Fruit fly (Drosophila melanogaster) whole organism, embryonic: ENCODE results near the gene CG12992.

Experiments used
- Adf1 ChIP-seq: fragments of 200-800 bp; sonication (Bioruptor generic); IDR thresholded peaks from 2 replicates; pipeline ENCODE4 v1.3.6; 2022; ENCODE audit warnings: missing biosample characterization, missing genetic modification characterization
- Atf-2 ChIP-seq: fragments of 200-800 bp; sonication (Bioruptor generic); optimal IDR thresholded peaks from 2 replicates; lab custom pipeline; 2016; ENCODE audit warnings: missing biosample characterization, missing genetic modification characterization
- Atf3 ChIP-seq: fragments of 200-800 bp; sonication (Bioruptor generic); optimal IDR thresholded peaks from 3 replicates; lab custom pipeline; 2016; ENCODE audit warnings: missing biosample characterization, missing genetic modification characterization
- Blimp-1 ChIP-seq: fragments of 200-800 bp; sonication (Bioruptor generic); optimal IDR thresholded peaks from 3 replicates; lab custom pipeline; 2018; ENCODE audit warnings: missing biosample characterization, missing genetic modification characterization, mild to moderate bottlenecking, moderate library complexity, missing genetic modification reagents
- Bteb2 ChIP-seq: fragments of 200-800 bp; sonication (Bioruptor generic); optimal IDR thresholded peaks from 2 replicates; lab custom pipeline; 2016; ENCODE audit warnings: missing biosample characterization, missing genetic modification characterization
- CG10959 ChIP-seq: fragments of 200-800 bp; sonication (Bioruptor generic); IDR thresholded peaks from 2 replicates; pipeline ENCODE4 v1.3.6; 2022; ENCODE audit warnings: missing biosample characterization, missing genetic modification characterization
- CG11696 ChIP-seq: fragments of 200-800 bp; sonication (Bioruptor generic); IDR thresholded peaks from 2 replicates; pipeline ENCODE4 v1.3.6; 2022; ENCODE audit warnings: missing biosample characterization, missing genetic modification characterization
- CG14014 ChIP-seq: fragments of 200-800 bp; sonication (Bioruptor generic); IDR thresholded peaks from 2 replicates; pipeline ENCODE4 v1.3.6; 2022; ENCODE audit warnings: missing biosample characterization, missing genetic modification characterization
- CG15479 ChIP-seq: fragments of 200-800 bp; sonication (Bioruptor generic); optimal IDR thresholded peaks from 3 replicates; lab custom pipeline; 2019; ENCODE audit warnings: missing biosample characterization, mild to moderate bottlenecking, missing genetic modification characterization, moderate library complexity
- CG18476 ChIP-seq: fragments of 200-800 bp; sonication (Bioruptor generic); optimal IDR thresholded peaks from 2 replicates; lab custom pipeline; 2016; ENCODE audit warnings: missing biosample characterization, mild to moderate bottlenecking, missing genetic modification characterization
- CG2678 ChIP-seq: fragments of 200-800 bp; sonication (Bioruptor generic); optimal IDR thresholded peaks from 3 replicates; lab custom pipeline; 2019; ENCODE audit warnings: missing biosample characterization, mild to moderate bottlenecking, missing genetic modification characterization, moderate library complexity
- CG32532 ChIP-seq: fragments of 200-800 bp; sonication (Bioruptor generic); IDR thresholded peaks from 2 replicates; pipeline ENCODE4 v1.3.6; 2022; ENCODE audit warnings: missing biosample characterization, missing genetic modification characterization
- CG32772 ChIP-seq: fragments of 200-800 bp; sonication (Bioruptor generic); IDR thresholded peaks from 2 replicates; pipeline ENCODE4 v1.3.6; 2022; ENCODE audit warnings: missing biosample characterization, missing genetic modification characterization
- CG3726 ChIP-seq: fragments of 200-800 bp; sonication (Bioruptor generic); IDR thresholded peaks from 3 replicates; pipeline ENCODE4, ENCODE4 v1.3.6; 2022; ENCODE audit warnings: missing biosample characterization, missing genetic modification characterization
- CG42726 ChIP-seq: fragments of 200-800 bp; sonication (Bioruptor generic); IDR thresholded peaks from 2 replicates; pipeline ENCODE4 v1.3.6; 2022; ENCODE audit warnings: missing biosample characterization, missing genetic modification characterization; ENCODE audit not compliant: partially characterized antibody
- CG6175 ChIP-seq: fragments of 200-800 bp; sonication (Bioruptor generic); IDR thresholded peaks from 3 replicates; pipeline ENCODE4 v1.3.6; 2022; ENCODE audit warnings: missing biosample characterization, missing genetic modification characterization
- CG6254 ChIP-seq: fragments of 200-800 bp; sonication (Bioruptor generic); optimal IDR thresholded peaks from 3 replicates; lab custom pipeline; 2017; ENCODE audit warnings: mild to moderate bottlenecking, missing biosample characterization, missing genetic modification reagents, missing genetic modification characterization
- CG6854 ChIP-seq: fragments of 200-800 bp; sonication (Bioruptor generic); optimal IDR thresholded peaks from 3 replicates; lab custom pipeline; 2017; ENCODE audit warnings: missing biosample characterization, mild to moderate bottlenecking, missing genetic modification characterization
- CG7745 ChIP-seq: fragments of 200-800 bp; sonication (Bioruptor generic); optimal IDR thresholded peaks from 2 replicates; lab custom pipeline; 2018; ENCODE audit warnings: missing biosample characterization, mild to moderate bottlenecking, missing genetic modification characterization, moderate library complexity
- CG8281 ChIP-seq: fragments of 200-800 bp; sonication (Bioruptor generic); optimal IDR thresholded peaks from 2 replicates; lab custom pipeline; 2018; ENCODE audit warnings: missing biosample characterization, mild to moderate bottlenecking, missing genetic modification characterization, moderate library complexity
- CG8944 ChIP-seq: fragments of 200-800 bp; sonication (Bioruptor generic); optimal IDR thresholded peaks from 3 replicates; lab custom pipeline; 2016; ENCODE audit warnings: missing biosample characterization, missing genetic modification characterization
- CG9609 ChIP-seq: fragments of 200-800 bp; sonication (Bioruptor generic); optimal IDR thresholded peaks from 3 replicates; lab custom pipeline; 2016; ENCODE audit warnings: missing biosample characterization, missing genetic modification characterization
- CHES-1-like ChIP-seq: fragments of 200-800 bp; sonication (Bioruptor generic); optimal IDR thresholded peaks from 2 replicates; lab custom pipeline; 2016; ENCODE audit warnings: missing biosample characterization, missing genetic modification characterization
- D ChIP-seq, 2 experiments: fragments of 200-800 bp in 1 of 2; fragments of >200 bp in 1 of 2; sonication (Bioruptor generic) in 1 of 2; optimal IDR thresholded peaks; 2 replicates in 1 of 2; 3 replicates in 1 of 2; lab custom pipeline; 2017; ENCODE audit warnings: mild to moderate bottlenecking in 1 of 2, missing biosample characterization in 1 of 2, missing genetic modification characterization in 1 of 2, missing genetic modification reagents in 1 of 2
- Dref ChIP-seq: fragments of 200-800 bp; sonication (Bioruptor generic); IDR thresholded peaks from 2 replicates; pipeline ENCODE4 v1.3.6; 2022; ENCODE audit warnings: missing biosample characterization, missing genetic modification characterization
- Gsc ChIP-seq: fragments of 200-800 bp; sonication (Bioruptor generic); IDR thresholded peaks from 2 replicates; pipeline ENCODE4 v1.3.6; 2022; ENCODE audit warnings: missing biosample characterization, missing genetic modification characterization
- HLH3B ChIP-seq: fragments of 200-800 bp; sonication (Bioruptor generic); IDR thresholded peaks from 2 replicates; pipeline ENCODE4 v1.3.6; 2022; ENCODE audit warnings: missing biosample characterization, missing genetic modification characterization
- MTF-1 ChIP-seq: fragments of 200-800 bp; sonication (Bioruptor generic); optimal IDR thresholded peaks from 2 replicates; lab custom pipeline; 2018; ENCODE audit warnings: missing biosample characterization, mild to moderate bottlenecking, missing genetic modification characterization, borderline replicate concordance
- Mad ChIP-seq: fragments of 200-800 bp; sonication (Bioruptor generic); optimal IDR thresholded peaks from 2 replicates; lab custom pipeline; 2016; ENCODE audit warnings: missing biosample characterization, missing genetic modification characterization
- Meics ChIP-seq: fragments of 200-800 bp; sonication (Bioruptor generic); optimal IDR thresholded peaks from 2 replicates; lab custom pipeline; 2017; ENCODE audit warnings: missing biosample characterization, mild to moderate bottlenecking, missing genetic modification characterization
- NK7.1 ChIP-seq: fragments of 200-800 bp; sonication (Bioruptor generic); optimal IDR thresholded peaks from 3 replicates; lab custom pipeline; 2016; ENCODE audit warnings: missing biosample characterization, missing genetic modification characterization
- Oli ChIP-seq: fragments of 200-800 bp; sonication (Bioruptor generic); optimal IDR thresholded peaks from 2 replicates; lab custom pipeline; 2018; ENCODE audit warnings: missing biosample characterization, mild to moderate bottlenecking, missing genetic modification characterization, moderate library complexity
- Spps ChIP-seq: fragments of 200-800 bp; sonication (Bioruptor generic); optimal IDR thresholded peaks from 2 replicates; lab custom pipeline; 2018; ENCODE audit warnings: missing biosample characterization, mild to moderate bottlenecking, missing genetic modification characterization
- ase ChIP-seq: fragments of 200-800 bp; sonication (Bioruptor generic); IDR thresholded peaks from 3 replicates; pipeline ENCODE4 v1.3.6; 2022; ENCODE audit warnings: missing biosample characterization, missing genetic modification characterization
- bbx ChIP-seq: fragments of 200-800 bp; sonication (Bioruptor generic); IDR thresholded peaks from 2 replicates; pipeline ENCODE4 v1.3.6; 2022; ENCODE audit warnings: missing biosample characterization, missing genetic modification characterization; ENCODE audit not compliant: partially characterized antibody
- bsh ChIP-seq, 2 experiments: fragments of 200-800 bp; sonication (Bioruptor generic); optimal IDR thresholded peaks; 2 replicates each; lab custom pipeline; 2017 to 2018; ENCODE audit warnings: mild to moderate bottlenecking in 2 of 2, missing biosample characterization in 2 of 2, missing genetic modification characterization in 2 of 2, moderate library complexity in 1 of 2
- chn ChIP-seq: fragments of 200-800 bp; sonication (Bioruptor generic); optimal IDR thresholded peaks from 2 replicates; lab custom pipeline; 2016; ENCODE audit warnings: missing biosample characterization, missing genetic modification characterization
- crol ChIP-seq: fragments of 200-800 bp; sonication (Bioruptor generic); IDR thresholded peaks from 2 replicates; pipeline ENCODE4 v1.3.6; 2022; ENCODE audit warnings: missing biosample characterization, missing genetic modification characterization
- dmrt99B ChIP-seq: fragments of 200-800 bp; sonication (Bioruptor generic); optimal IDR thresholded peaks from 2 replicates; lab custom pipeline; 2018; ENCODE audit warnings: missing biosample characterization, mild to moderate bottlenecking, missing genetic modification characterization, moderate library complexity
- ftz-f1 ChIP-seq: fragments of 200-800 bp; sonication (Bioruptor generic); optimal IDR thresholded peaks from 2 replicates; lab custom pipeline; 2016; ENCODE audit warnings: missing biosample characterization, missing genetic modification characterization
- hbn ChIP-seq: fragments of 200-800 bp; sonication (Bioruptor generic); IDR thresholded peaks from 2 replicates; pipeline ENCODE4 v1.3.6; 2022; ENCODE audit warnings: missing biosample characterization, missing genetic modification characterization; ENCODE audit not compliant: partially characterized antibody
- her ChIP-seq: fragments of 200-800 bp; sonication (Bioruptor generic); optimal IDR thresholded peaks from 2 replicates; lab custom pipeline; 2016; ENCODE audit warnings: missing biosample characterization, missing genetic modification characterization
- ind ChIP-seq: fragments of 200-800 bp; sonication (Bioruptor generic); optimal IDR thresholded peaks from 3 replicates; lab custom pipeline; 2016; ENCODE audit warnings: missing biosample characterization, missing genetic modification characterization
- lmd ChIP-seq: fragments of 200-800 bp; sonication (Bioruptor generic); IDR thresholded peaks from 2 replicates; pipeline ENCODE4 v1.3.6; 2022; ENCODE audit warnings: missing biosample characterization, missing genetic modification characterization
- pfk ChIP-seq: fragments of 200-800 bp; sonication (Bioruptor generic); optimal IDR thresholded peaks from 2 replicates; lab custom pipeline; 2018; ENCODE audit warnings: missing biosample characterization, mild to moderate bottlenecking, missing genetic modification characterization, moderate library complexity
- psq ChIP-seq: fragments of 200-800 bp; sonication (Bioruptor generic); optimal IDR thresholded peaks from 2 replicates; lab custom pipeline; 2017; ENCODE audit warnings: missing biosample characterization, missing genetic modification characterization
- rib ChIP-seq: fragments of 200-800 bp; sonication (Bioruptor generic); IDR thresholded peaks from 2 replicates; pipeline ENCODE4 v1.3.6; 2022; ENCODE audit warnings: missing biosample characterization, missing genetic modification characterization
- vfl ChIP-seq: fragments of 200-800 bp; sonication (Bioruptor generic); optimal IDR thresholded peaks from 2 replicates; lab custom pipeline; 2016; ENCODE audit warnings: missing biosample characterization, missing genetic modification characterization
- vvl ChIP-seq: fragments of 200-800 bp; sonication (Bioruptor generic); IDR thresholded peaks from 2 replicates; pipeline ENCODE4 v1.3.6; 2022; ENCODE audit warnings: missing biosample characterization, missing genetic modification characterization
- zen2 ChIP-seq: fragments of 200-800 bp; sonication (Bioruptor generic); IDR thresholded peaks from 3 replicates; pipeline ENCODE4 v1.3.6; 2022; ENCODE audit warnings: missing biosample characterization, missing genetic modification characterization; ENCODE audit not compliant: partially characterized antibody

The CG12992 gene

DNA sequence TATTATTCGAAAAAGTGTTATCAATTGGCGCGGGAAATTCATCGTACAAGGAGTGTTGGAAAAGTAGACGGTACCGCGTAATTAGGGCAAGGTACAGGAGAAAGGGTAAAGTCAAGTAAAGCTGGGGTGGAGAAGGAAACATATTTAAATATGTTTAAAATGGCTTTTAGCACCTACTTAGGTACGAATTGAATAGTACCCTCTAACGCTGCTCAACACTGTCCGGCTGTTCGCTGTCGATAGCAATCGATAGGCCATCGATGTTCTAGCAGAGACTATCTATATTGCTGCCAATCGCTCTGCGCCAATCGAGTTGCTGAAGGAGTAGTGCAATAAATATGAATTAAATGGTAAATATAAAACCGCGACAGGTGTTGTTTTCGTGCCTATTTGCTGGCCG is 10.7 kb downstream of the CG12992 start, which contains the start of gene X11L (continued):
- TF ChIP-seq psq (GFP tag; lab: Kevin White, UChicago): peak; percentile 13
- peak; percentile 76 for TF ChIP-seq her (GFP tag; lab: Kevin White, UChicago)
- peak; percentile 74 for TF ChIP-seq chn (GFP tag; lab: Kevin White, UChicago)
- peak; percentile 68 for TF ChIP-seq CG8944
- peak; percentile 89 for TF ChIP-seq bbx
- TF ChIP-seq vfl: peak; percentile 79
- TF ChIP-seq Gsc (GFP tag; lab: Robert Waterston, UW): no peak
- TF ChIP-seq CG11696 (GFP tag; lab: Robert Waterston, UW): 0 out of 2 replicates have a peak, but pooled peaks have one; percentile 21
- no peak for TF ChIP-seq CG15479 (GFP tag; lab: Kevin White, UChicago)
- TF ChIP-seq CG10959 (GFP tag; lab: Robert Waterston, UW): 0 out of 2 replicates have a peak, but pooled peaks have one; percentile 27
- peak; percentile 55 for TF ChIP-seq Bteb2 (GFP tag; lab: Kevin White, UChicago)
- TF ChIP-seq CG6254 (GFP tag; lab: Kevin White, UChicago): no peak
- TF ChIP-seq ase (GFP tag; lab: Robert Waterston, UW): peak; percentile 53; the same call in 2 of the 3 replicates
- TF ChIP-seq CG14014: peak; percentile 73
- no peak for TF ChIP-seq CG6854 (GFP tag; lab: Kevin White, UChicago)
- peak; percentile 29 for TF ChIP-seq Atf3 (GFP tag; lab: Kevin White, UChicago)
- peak; percentile 23 for TF ChIP-seq Atf-2 (GFP tag; lab: Kevin White, UChicago)
- TF ChIP-seq Dref: peak; percentile 92
- TF ChIP-seq CHES-1-like: peak; percentile 79
- no peak for TF ChIP-seq pfk (GFP tag; lab: Kevin White, UChicago)
- TF ChIP-seq CG8281 (tag; lab: Kevin White, UChicago): no peak
- no peak for TF ChIP-seq Blimp-1 (GFP tag; lab: Kevin White, UChicago)
- TF ChIP-seq CG42726 (GFP tag; lab: Robert Waterston, UW): peak; percentile 90
- no peak for TF ChIP-seq CG2678
- no peak for TF ChIP-seq CG7745
- no peak for TF ChIP-seq Spps (tag; lab: Kevin White, UChicago)
- TF ChIP-seq CG9609: peak; percentile 78
- TF ChIP-seq HLH3B (GFP tag; lab: Robert Waterston, UW): peak; percentile 65; the same call in 1 of the 2 replicates
- TF ChIP-seq dmrt99B (tag; lab: Kevin White, UChicago): no peak
- TF ChIP-seq D (optimal IDR thresholded peaks at IDR 0.05; lab: Kevin White, UChicago): no peak
- TF ChIP-seq D (GFP tag; optimal IDR thresholded peaks at IDR 0.05; lab: Kevin White, UChicago): peak; percentile 26
- TF ChIP-seq CG18476 (GFP tag; lab: Kevin White, UChicago): peak; percentile 51
- TF ChIP-seq lmd (GFP tag; lab: Robert Waterston, UW): peak; percentile 39; the same call in 1 of the 2 replicates
- TF ChIP-seq vvl (GFP tag; lab: Robert Waterston, UW): peak; percentile 80
- TF ChIP-seq CG6175 (GFP tag; lab: Robert Waterston, UW): peak; percentile 60; the same call in 1 of the 3 replicates
- TF ChIP-seq bsh (GFP tag; optimal IDR thresholded peaks at IDR 0.05; lab: Kevin White, UChicago): peak in 1 of 2 experiments; percentile 56
- peak; percentile 59 for TF ChIP-seq Adf1 (GFP tag; lab: Robert Waterston, UW)
- no peak for TF ChIP-seq MTF-1 (GFP tag; lab: Kevin White, UChicago)
- peak; percentile 44 for TF ChIP-seq Oli (tag; lab: Kevin White, UChicago)
- TF ChIP-seq crol (GFP tag; lab: Robert Waterston, UW): 0 out of 2 replicates have a peak, but pooled peaks have one; percentile 11
- TF ChIP-seq rib (GFP tag; lab: Robert Waterston, UW): peak; percentile 55; the same call in 1 of the 2 replicates
- TF ChIP-seq ftz-f1 (GFP tag; lab: Kevin White, UChicago): peak; percentile 30
- TF ChIP-seq CG32532 (GFP tag; lab: Robert Waterston, UW): peak; percentile 69
- TF ChIP-seq zen2 (GFP tag; lab: Robert Waterston, UW): peak; percentile 87
- peak; percentile 19; the same call in 1 of the 2 replicates for TF ChIP-seq CG32772 (GFP tag; lab: Robert Waterston, UW)
- no peak for TF ChIP-seq CG3726 (GFP tag; lab: Robert Waterston, UW)
- peak; percentile 64 for TF ChIP-seq Mad
- TF ChIP-seq ind (GFP tag; lab: Kevin White, UChicago): peak; percentile 77
- TF ChIP-seq hbn (GFP tag; lab: Robert Waterston, UW): peak; percentile 75
- TF ChIP-seq Meics: peak; percentile 66
- peak; percentile 31 for TF ChIP-seq NK7.1 (GFP tag; lab: Kevin White, UChicago)
